Fruit fly (Drosophila melanogaster) whole organism, adult: ENCODE data around the gene CG12729.

Experiments used
- CG11617 ChIP-seq: fragments of 200-800 bp; sonication (Bioruptor generic); optimal IDR thresholded peaks from 2 replicates; lab custom pipeline; 2017; ENCODE audit warnings: mild to moderate bottlenecking, missing biosample characterization, missing genetic modification reagents, missing genetic modification characterization
- CG12768 ChIP-seq: fragments of 200-800 bp; sonication (Bioruptor generic); optimal IDR thresholded peaks from 2 replicates; lab custom pipeline; 2017; ENCODE audit warnings: missing biosample characterization, missing genetic modification characterization, mild to moderate bottlenecking, moderate library complexity, missing genetic modification reagents
- CG14711 ChIP-seq: fragments of 200-800 bp; sonication (Bioruptor generic); optimal IDR thresholded peaks from 2 replicates; lab custom pipeline; 2018; ENCODE audit warnings: missing biosample characterization, mild to moderate bottlenecking, missing genetic modification characterization, moderate library complexity
- CG1620 ChIP-seq: fragments of 200-800 bp; sonication (Bioruptor generic); optimal IDR thresholded peaks from 2 replicates; lab custom pipeline; 2016; ENCODE audit warnings: missing biosample characterization, missing genetic modification characterization
- CG33017 ChIP-seq: fragments of 200-800 bp; sonication (Bioruptor generic); optimal IDR thresholded peaks from 2 replicates; lab custom pipeline; 2018; ENCODE audit warnings: missing biosample characterization, mild to moderate bottlenecking, missing genetic modification characterization, moderate library complexity
- CG5204 ChIP-seq: fragments of 200-800 bp; sonication (Bioruptor generic); optimal IDR thresholded peaks from 2 replicates; lab custom pipeline; 2016; ENCODE audit warnings: missing biosample characterization, missing genetic modification characterization
- CG7045 ChIP-seq: fragments of 200-800 bp; sonication (Bioruptor generic); optimal IDR thresholded peaks from 2 replicates; lab custom pipeline; 2017; ENCODE audit warnings: missing biosample characterization, mild to moderate bottlenecking, missing genetic modification characterization
- CG7101 ChIP-seq: fragments of 200-800 bp; sonication (Bioruptor generic); optimal IDR thresholded peaks from 2 replicates; lab custom pipeline; 2018; ENCODE audit warnings: missing biosample characterization, mild to moderate bottlenecking, missing genetic modification characterization, moderate library complexity
- Clk ChIP-seq: fragments of 200-800 bp; sonication (Bioruptor generic); optimal IDR thresholded peaks from 2 replicates; lab custom pipeline; 2017; ENCODE audit warnings: missing biosample characterization, missing genetic modification characterization
- Crg-1 ChIP-seq: fragments of 200-800 bp; sonication (Bioruptor generic); optimal IDR thresholded peaks from 2 replicates; lab custom pipeline; 2016; ENCODE audit warnings: missing biosample characterization, missing genetic modification characterization
- Hr96 ChIP-seq: fragments of 200-800 bp; sonication (Bioruptor generic); optimal IDR thresholded peaks from 2 replicates; lab custom pipeline; 2016; ENCODE audit warnings: missing biosample characterization, missing genetic modification characterization
- Mnt ChIP-seq: fragments of 200-800 bp; sonication (Bioruptor generic); optimal IDR thresholded peaks from 2 replicates; lab custom pipeline; 2016; ENCODE audit warnings: missing biosample characterization, mild to moderate bottlenecking, missing genetic modification characterization
- bab1 ChIP-seq: fragments of 200-800 bp; sonication (Bioruptor generic); optimal IDR thresholded peaks from 3 replicates; lab custom pipeline; 2019; ENCODE audit warnings: missing biosample characterization, mild to moderate bottlenecking, missing genetic modification characterization, moderate library complexity
- cic ChIP-seq: fragments of 200-800 bp; sonication (Bioruptor generic); optimal IDR thresholded peaks from 2 replicates; lab custom pipeline; 2017; ENCODE audit warnings: missing biosample characterization, mild to moderate bottlenecking, missing genetic modification characterization, moderate library complexity
- cnc ChIP-seq, 2 experiments: fragments of >200 bp; optimal IDR thresholded peaks; 2 replicates each; lab custom pipeline; 2017
- kay ChIP-seq: fragments of 200-800 bp; sonication (Bioruptor generic); peaks from one replicate; lab custom pipeline; 2016; ENCODE audit warnings: missing biosample characterization, missing genetic modification characterization, borderline replicate concordance
- ovo ChIP-seq: fragments of 200-800 bp; sonication (Bioruptor generic); optimal IDR thresholded peaks from 2 replicates; lab custom pipeline; 2016; ENCODE audit warnings: missing biosample characterization, missing genetic modification characterization
- pad ChIP-seq: fragments of 200-800 bp; sonication (Bioruptor generic); optimal IDR thresholded peaks from 3 replicates; lab custom pipeline; 2017; ENCODE audit warnings: missing biosample characterization, missing genetic modification characterization, mild to moderate bottlenecking, moderate library complexity, missing genetic modification reagents
- tj ChIP-seq: fragments of 200-800 bp; sonication (Bioruptor generic); optimal IDR thresholded peaks from 3 replicates; lab custom pipeline; 2017; ENCODE audit warnings: missing biosample characterization, mild to moderate bottlenecking, missing genetic modification characterization, moderate library complexity
- toe ChIP-seq: fragments of 200-800 bp; sonication (Bioruptor generic); optimal IDR thresholded peaks from 2 replicates; lab custom pipeline; 2016; ENCODE audit warnings: missing biosample characterization, missing genetic modification characterization

The CG12729 gene

dm6 chrX:5817191-5817590, 27.9 kb upstream of the CG12729 start:
- TF ChIP-seq CG14711 (tag; lab: Kevin White, UChicago) (no peak), Mnt (GFP tag; lab: Kevin White, UChicago) (no peak), tj (GFP tag; lab: Kevin White, UChicago) (no peak)

DNA sequence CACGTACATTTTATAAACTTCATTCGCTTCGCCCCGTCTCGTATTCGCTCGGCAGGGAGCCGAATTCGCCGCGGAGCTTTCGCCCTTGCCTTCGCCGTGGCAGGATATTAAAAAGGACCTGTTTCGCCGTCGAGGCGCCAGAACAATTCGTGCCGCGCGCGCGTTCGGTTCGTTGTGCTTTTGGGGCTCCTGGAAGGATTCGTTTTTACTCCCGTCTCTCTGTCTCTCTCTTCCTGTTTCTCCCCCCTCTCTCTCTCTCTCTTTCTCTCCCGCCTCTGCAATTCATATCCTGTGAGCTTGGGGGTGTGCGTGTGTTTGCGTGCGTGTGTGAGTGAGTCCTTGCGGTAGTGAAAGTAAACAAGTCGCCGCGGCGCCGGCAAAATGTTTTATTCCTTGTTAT, 26.7 kb upstream of the CG12729 start, which contains the start of gene CG15765:
CG15765 (plus strand) TSS at position 132 of the 400 bp plus-strand sequence.
- no peak for TF ChIP-seq CG1620
- no peak for TF ChIP-seq CG7101
- no peak for TF ChIP-seq Mnt (GFP tag; lab: Kevin White, UChicago)
- TF ChIP-seq Crg-1: no peak
- TF ChIP-seq kay (GFP tag; lab: Kevin White, UChicago): no peak
- no peak for TF ChIP-seq ovo (GFP tag; lab: Kevin White, UChicago)
- no peak for TF ChIP-seq Hr96 (GFP tag; lab: Kevin White, UChicago)
- TF ChIP-seq toe: no peak
- TF ChIP-seq CG7045 (GFP tag; lab: Kevin White, UChicago): no peak
- TF ChIP-seq cic (GFP tag; lab: Kevin White, UChicago): no peak
- TF ChIP-seq CG11617: no peak
- TF ChIP-seq tj (GFP tag; lab: Kevin White, UChicago): no peak

dm6 chrX:5819972-5820371, 25.1 kb upstream of the CG12729 start:
- TF ChIP-seq Clk (GFP tag; lab: Kevin White, UChicago) (no peak), Crg-1 (no peak), CG5204 (GFP tag; lab: Kevin White, UChicago) (no peak), tj (GFP tag; lab: Kevin White, UChicago) (no peak), Hr96 (GFP tag; lab: Kevin White, UChicago) (no peak), pad (GFP tag; lab: Kevin White, UChicago) (no peak), bab1 (no peak), CG7101 (no peak), Mnt (GFP tag; lab: Kevin White, UChicago) (no peak), cic (GFP tag; lab: Kevin White, UChicago) (no peak), CG14711 (tag; lab: Kevin White, UChicago) (no peak), CG33017 (tag; lab: Kevin White, UChicago) (no peak), ovo (GFP tag; lab: Kevin White, UChicago) (no peak), kay (GFP tag; lab: Kevin White, UChicago) (no peak), CG11617 (no peak)

DNA sequence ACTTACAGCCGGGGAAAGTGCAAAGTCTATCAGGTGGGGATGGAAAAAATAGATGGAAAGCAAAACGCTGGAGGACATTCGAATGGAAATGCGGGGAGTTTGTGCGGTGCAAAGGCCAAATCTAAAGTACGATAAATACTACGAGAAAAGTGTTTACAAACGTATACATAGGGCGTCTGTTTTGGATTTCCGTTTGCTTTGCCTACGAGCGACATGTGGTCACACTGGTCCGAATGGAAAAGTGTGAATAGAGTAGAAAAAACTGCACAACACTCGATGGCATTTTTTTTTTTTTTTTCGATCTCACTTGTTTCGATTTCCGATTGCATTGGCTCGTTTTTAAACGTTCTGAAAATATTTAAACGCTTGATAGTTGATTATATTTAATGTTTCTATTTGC, 5.3 kb upstream of the CG12729 start:
- TF ChIP-seq Hr96 (GFP tag; lab: Kevin White, UChicago) (no peak), cnc (optimal IDR thresholded peaks at IDR 0.05; lab: Kevin White, UChicago) (no peak), cic (GFP tag; lab: Kevin White, UChicago) (no peak), bab1 (no peak), CG12768 (GFP tag; lab: Kevin White, UChicago) (no peak), CG7101 (no peak), CG33017 (tag; lab: Kevin White, UChicago) (no peak)

- no peak for TF ChIP-seq CG11617
- no peak for TF ChIP-seq CG7101
These were observed 2.5 kb downstream of the CG12729 start for dm6 chrX:5847544-5847943.

DNA sequence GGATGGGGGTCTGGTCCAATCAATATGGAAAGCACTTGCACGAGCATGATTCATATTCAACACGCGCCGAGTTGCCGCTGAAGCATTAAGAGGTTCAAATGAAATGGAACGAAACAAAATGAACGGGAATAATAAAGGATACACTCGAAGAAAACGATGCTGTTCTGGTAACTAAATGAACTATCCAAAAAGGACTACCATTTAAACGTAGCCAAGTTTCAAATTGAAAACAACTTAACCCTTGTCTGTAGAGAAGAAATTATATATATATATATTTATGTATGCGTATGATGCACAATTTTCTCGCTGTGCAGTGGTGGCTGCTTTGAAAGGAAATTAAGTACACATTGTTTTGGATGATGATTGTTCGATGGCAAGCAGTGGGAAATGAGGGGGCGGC, 7.6 kb downstream of the CG12729 start:
- TF ChIP-seq CG5204 (GFP tag; lab: Kevin White, UChicago): no peak
- TF ChIP-seq CG12768 (GFP tag; lab: Kevin White, UChicago): no peak
- no peak for TF ChIP-seq CG11617
- TF ChIP-seq Hr96 (GFP tag; lab: Kevin White, UChicago): no peak
- TF ChIP-seq cnc (optimal IDR thresholded peaks at IDR 0.05; lab: Kevin White, UChicago): no peak
- no peak for TF ChIP-seq Clk (GFP tag; lab: Kevin White, UChicago)
- TF ChIP-seq CG7045 (GFP tag; lab: Kevin White, UChicago): no peak
- no peak for TF ChIP-seq Crg-1
- TF ChIP-seq CG14711 (tag; lab: Kevin White, UChicago): no peak

dm6 chrX:5853461-5853860, 8.4 kb downstream of the CG12729 start, which contains the start of gene CG43136:
CG43136 (plus strand) TSS chrX:5853761.
- no peak for TF ChIP-seq CG7045 (GFP tag; lab: Kevin White, UChicago)
- TF ChIP-seq CG1620: no peak
- TF ChIP-seq Clk (GFP tag; lab: Kevin White, UChicago): no peak
- no peak for TF ChIP-seq CG7101
- TF ChIP-seq CG11617: no peak
- TF ChIP-seq Crg-1: no peak
- TF ChIP-seq tj (GFP tag; lab: Kevin White, UChicago): no peak
- TF ChIP-seq cnc (optimal IDR thresholded peaks at IDR 0.05; lab: Kevin White, UChicago): no peak
- TF ChIP-seq pad (GFP tag; lab: Kevin White, UChicago): no peak
- no peak for TF ChIP-seq Hr96 (GFP tag; lab: Kevin White, UChicago)

dm6 chrX:5865051-5865450, 20.0 kb downstream of the CG12729 start, which contains the start of gene CG43137:
CG43137 (minus strand) TSS chrX:5865151.
- TF ChIP-seq bab1 (no peak), tj (GFP tag; lab: Kevin White, UChicago) (no peak), kay (GFP tag; lab: Kevin White, UChicago) (no peak), CG7045 (GFP tag; lab: Kevin White, UChicago) (no peak), cic (GFP tag; lab: Kevin White, UChicago) (no peak), pad (GFP tag; lab: Kevin White, UChicago) (no peak), CG14711 (tag; lab: Kevin White, UChicago) (no peak), CG11617 (no peak), CG5204 (GFP tag; lab: Kevin White, UChicago) (no peak), Clk (GFP tag; lab: Kevin White, UChicago) (no peak), cnc (optimal IDR thresholded peaks at IDR 0.05; lab: Kevin White, UChicago) (no peak), CG33017 (tag; lab: Kevin White, UChicago) (no peak)
